Worm (Caenorhabditis elegans): Measurements from ENCODE around the gene R10D12.7.

The R10D12.7 gene

ce11 chrV:13961927-13962419 is 12.1 kb downstream of the R10D12.7 start, which contains the start of the genes algn-13 and R10D12.13 (continued):
- peak; percentile 65 for TF ChIP-seq dsc-1 (tag; optimal IDR thresholded peaks at IDR 0.05)
- TF ChIP-seq isw-1 (GFP tag; IDR thresholded peaks at IDR 0.05), result peak; percentile 27; the same call in 1 of the 2 replicates
- peak; percentile 67 for TF ChIP-seq snu-23 (GFP tag; optimal IDR thresholded peaks at IDR 0.05)
- peak; percentile 82 for TF ChIP-seq rnt-1 (tag; optimal IDR thresholded peaks at IDR 0.05)
- TF ChIP-seq nhr-19 (GFP tag; conservative IDR thresholded peaks at IDR 0.05), result peak; percentile 52
- peak; percentile 53 for TF ChIP-seq elt-2 (tag; optimal IDR thresholded peaks at IDR 0.05)
- TF ChIP-seq lin-39 (tag; optimal IDR thresholded peaks at IDR 0.05), result peak; percentile 43
- TF ChIP-seq sup-37 (GFP tag; optimal IDR thresholded peaks at IDR 0.05), result no peak
- peak; percentile 9 for TF ChIP-seq F16B12.6 (tag; optimal IDR thresholded peaks at IDR 0.05)
- peak; percentile 59 for TF ChIP-seq lin-13 (GFP tag; optimal IDR thresholded peaks at IDR 0.05)
- TF ChIP-seq snpc-4 (tag; optimal IDR thresholded peaks at IDR 0.05), result peak; percentile 69
- peak; percentile 41 for TF ChIP-seq lir-3 (tag; optimal IDR thresholded peaks at IDR 0.05; ENCODE audit: poor library complexity)
- TF ChIP-seq nhr-47 (tag; optimal IDR thresholded peaks at IDR 0.05), result peak; percentile 64
- peak; percentile 27 to 34 for TF ChIP-seq ztf-11 (tag; optimal IDR thresholded peaks at IDR 0.05)
- no peak for TF ChIP-seq ceh-88 (GFP tag; IDR thresholded peaks at IDR 0.05)
- peak; percentile 75 for TF ChIP-seq unc-130 (tag; optimal IDR thresholded peaks at IDR 0.05)
- peak; percentile 63 for TF ChIP-seq nhr-71 (tag; optimal IDR thresholded peaks at IDR 0.05)
- TF ChIP-seq lin-35 (GFP tag; optimal IDR thresholded peaks at IDR 0.05), result peak; percentile 60 to 63
- TF ChIP-seq xbp-1 (tag; optimal IDR thresholded peaks at IDR 0.05), result peak; percentile 40
- TF ChIP-seq nhr-84 (tag; optimal IDR thresholded peaks at IDR 0.05), result no peak
- TF ChIP-seq zag-1 (tag; optimal IDR thresholded peaks at IDR 0.05), result no peak
- peak; percentile 30 for TF ChIP-seq nhr-11 (tag; optimal IDR thresholded peaks at IDR 0.05)
- peak; percentile 36 for TF ChIP-seq tbx-2 (tag; optimal IDR thresholded peaks at IDR 0.05)
- no peak for TF ChIP-seq ztf-4 (tag; optimal IDR thresholded peaks at IDR 0.05)
- no peak for TF ChIP-seq pag-3 (tag; optimal IDR thresholded peaks at IDR 0.05; ENCODE audit: borderline replicate concordance, insufficient read depth)
- peak; percentile 5 for TF ChIP-seq fkh-8 (tag; optimal IDR thresholded peaks at IDR 0.05)
- TF ChIP-seq lsy-2 (tag; optimal IDR thresholded peaks at IDR 0.05), result peak; percentile 59 to 67

DNA sequence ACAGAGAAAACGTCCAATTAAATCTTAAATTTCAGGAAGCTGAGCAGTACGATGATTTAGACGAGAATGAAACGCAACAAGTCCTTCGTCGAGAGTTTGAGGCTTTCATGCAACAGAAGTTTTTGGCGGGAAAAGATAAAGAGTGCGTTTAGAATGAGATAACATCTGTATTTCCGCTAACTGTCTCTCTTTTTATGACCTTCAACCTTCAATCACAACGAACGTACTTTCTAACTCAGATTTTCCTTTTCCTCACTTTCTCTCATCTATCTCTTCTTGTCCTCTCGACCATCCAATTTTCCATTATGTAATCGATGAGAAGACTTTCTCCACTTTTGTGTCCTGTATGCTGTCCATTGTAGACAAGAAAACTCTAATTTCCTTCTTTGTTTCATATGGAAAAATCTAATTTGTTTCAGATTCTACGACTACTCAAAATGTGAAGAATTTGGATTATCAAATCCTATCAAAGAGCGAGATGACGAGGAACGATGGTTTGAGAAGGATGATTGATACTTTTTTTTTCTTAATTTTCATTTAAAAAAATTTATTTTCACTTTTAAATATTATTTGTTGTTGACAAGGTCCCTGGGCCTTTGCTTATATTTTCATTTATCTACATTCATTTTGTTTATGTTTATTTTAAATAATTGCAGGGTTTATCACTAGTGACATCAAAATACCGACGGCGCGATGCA is 13.6 kb downstream of the R10D12.7 start, which contains the start of gene sao-1:
Gene sao-1, plus strand, starts transcription at position 648 of the 698 bp plus-strand sequence.
- no peak for TF ChIP-seq skn-1 (tag; optimal IDR thresholded peaks at IDR 0.05)
- no peak for TF ChIP-seq C34B4.2 (tag; optimal IDR thresholded peaks at IDR 0.05)
- TF ChIP-seq alr-1 (tag; optimal IDR thresholded peaks at IDR 0.05; ENCODE audit: borderline replicate concordance), result no peak
- no peak for TF ChIP-seq ztf-4 (tag; optimal IDR thresholded peaks at IDR 0.05)
- TF ChIP-seq elt-3 (tag; optimal IDR thresholded peaks at IDR 0.05), result peak in 2 of 6 experiments; percentile 10 to 20
- TF ChIP-seq efl-1 (optimal IDR thresholded peaks at IDR 0.05), result no peak
- no peak for TF ChIP-seq efl-1 (GFP tag; optimal IDR thresholded peaks at IDR 0.05 in 1 of 2)
- peak; percentile 98 for TF ChIP-seq blmp-1 (tag; optimal IDR thresholded peaks at IDR 0.05)
- no peak for TF ChIP-seq ceh-90 (tag; optimal IDR thresholded peaks at IDR 0.05)
- TF ChIP-seq C16A3.4 (tag; optimal IDR thresholded peaks at IDR 0.05), result no peak
- peak; percentile 81 for TF ChIP-seq nhr-85 (tag)
- peak; percentile 56 for TF ChIP-seq lin-14 (GFP tag; optimal IDR thresholded peaks at IDR 0.05)
- no peak for TF ChIP-seq dpl-1 (GFP tag; optimal IDR thresholded peaks at IDR 0.05)
- no peak for TF ChIP-seq unc-86 (tag; optimal IDR thresholded peaks at IDR 0.05)

Measured in whole organism, L1 larva.